Fruit fly (Drosophila melanogaster) whole organism, wandering third instar larva: ENCODE results near the gene CG14985.
A peak's percentile ranks its signal among the peaks of the same experiment; 100 is the strongest.

Experiments
- Abd-B ChIP-seq: fragments of >200 bp; optimal IDR thresholded peaks from 2 replicates; lab custom pipeline; 2017; ENCODE audit warnings: missing biosample characterization, missing genetic modification characterization
- CG32264 ChIP-seq: fragments of 200-800 bp; sonication (Bioruptor generic); optimal IDR thresholded peaks from 2 replicates; lab custom pipeline; 2016; ENCODE audit warnings: missing biosample characterization, missing genetic modification characterization
- CG9705 ChIP-seq: fragments of 200-800 bp; sonication (Bioruptor generic); optimal IDR thresholded peaks from 2 replicates; lab custom pipeline; 2018; ENCODE audit warnings: missing biosample characterization, mild to moderate bottlenecking, missing genetic modification characterization
- CrebA ChIP-seq: fragments of 200-800 bp; sonication (Bioruptor generic); optimal IDR thresholded peaks from 2 replicates; lab custom pipeline; 2016; ENCODE audit warnings: missing biosample characterization, mild to moderate bottlenecking, missing genetic modification characterization, borderline replicate concordance
- Dfd ChIP-seq: fragments of >200 bp; optimal IDR thresholded peaks from 2 replicates; lab custom pipeline; 2017; ENCODE audit warnings: missing biosample characterization, missing genetic modification characterization
- Dif ChIP-seq: fragments of 200-275, 200-300 bp; sonication (Bioruptor generic); optimal IDR thresholded peaks from 2 replicates; lab custom pipeline; 2018; ENCODE audit warnings: missing biosample characterization, missing genetic modification characterization; ENCODE audit not compliant: partially characterized antibody
- GATAd ChIP-seq: sonication (Bioruptor generic); optimal IDR thresholded peaks from 2 replicates; lab custom pipeline; 2016; ENCODE audit warnings: missing biosample characterization, missing genetic modification characterization
- HLH106 ChIP-seq: fragments of 200-800 bp; optimal IDR thresholded peaks from 3 replicates; lab custom pipeline; 2019; ENCODE audit warnings: missing biosample characterization, mild to moderate bottlenecking, missing genetic modification characterization, moderate library complexity
- Hnf4 ChIP-seq: fragments of 200-800 bp; sonication (Bioruptor generic); optimal IDR thresholded peaks from 2 replicates; lab custom pipeline; 2016; ENCODE audit warnings: missing biosample characterization, mild to moderate bottlenecking, missing genetic modification characterization
- Hr78 ChIP-seq: fragments of >200 bp; optimal IDR thresholded peaks from 2 replicates; lab custom pipeline; 2017; ENCODE audit warnings: missing biosample characterization, missing genetic modification characterization
- Hr83 ChIP-seq: fragments of 200-300 bp; sonication (Bioruptor generic); optimal IDR thresholded peaks from 2 replicates; lab custom pipeline; 2016; ENCODE audit warnings: missing biosample characterization, mild to moderate bottlenecking, missing genetic modification characterization, moderate library complexity; ENCODE audit not compliant: poor library complexity, severe bottlenecking
- Jra ChIP-seq: sonication (Bioruptor generic); optimal IDR thresholded peaks from 2 replicates; lab custom pipeline; 2016; ENCODE audit warnings: missing biosample characterization, missing genetic modification characterization
- Mio ChIP-seq: sonication (Bioruptor generic); optimal IDR thresholded peaks from 2 replicates; lab custom pipeline; 2016; ENCODE audit warnings: missing biosample characterization, missing genetic modification characterization
- Myc ChIP-seq: fragments of >200 bp; optimal IDR thresholded peaks from 2 replicates; lab custom pipeline; 2017
- N ChIP-seq: fragments of >200 bp; optimal IDR thresholded peaks from 2 replicates; lab custom pipeline; 2018; ENCODE audit warnings: missing biosample characterization, missing external identifiers, missing genetic modification characterization
- OdsH ChIP-seq: fragments of 200-800 bp; sonication (Bioruptor generic); optimal IDR thresholded peaks from 2 replicates; lab custom pipeline; 2016; ENCODE audit warnings: missing biosample characterization, mild to moderate bottlenecking, missing genetic modification characterization
- Rel ChIP-seq, 2 experiments: fragments of 200-800 bp; sonication (Bioruptor generic) in 1 of 2; optimal IDR thresholded peaks; 2 replicates in 1 of 2; 3 replicates in 1 of 2; lab custom pipeline; 2016 to 2019; ENCODE audit warnings: mild to moderate bottlenecking in 2 of 2, missing biosample characterization in 2 of 2, missing genetic modification characterization in 2 of 2, moderate library complexity in 1 of 2
- Sp1 ChIP-seq: fragments of 200-800 bp; sonication (Bioruptor generic); optimal IDR thresholded peaks from 3 replicates; lab custom pipeline; 2019; ENCODE audit warnings: missing biosample characterization, mild to moderate bottlenecking, missing genetic modification characterization, moderate library complexity
- Vsx2 ChIP-seq: fragments of 200-300, 225-300 bp; sonication (Bioruptor generic); optimal IDR thresholded peaks from 2 replicates; lab custom pipeline; 2018; ENCODE audit warnings: missing biosample characterization, missing genetic modification characterization; ENCODE audit not compliant: partially characterized antibody
- br ChIP-seq: fragments of 200-800 bp; sonication (Bioruptor generic); optimal IDR thresholded peaks from 2 replicates; lab custom pipeline; 2016; ENCODE audit warnings: missing biosample characterization, missing genetic modification characterization
- brk ChIP-seq: fragments of 200-800 bp; sonication (Bioruptor generic); optimal IDR thresholded peaks from 2 replicates; lab custom pipeline; 2016; ENCODE audit warnings: missing biosample characterization, mild to moderate bottlenecking, missing genetic modification characterization
- dl ChIP-seq, 2 experiments: fragments of 175-275, 200-275 bp in 1 of 2; fragments of 200-275 bp in 1 of 2; sonication (Bioruptor generic); optimal IDR thresholded peaks; lab custom pipeline; 2018; ENCODE audit warnings: mild to moderate bottlenecking in 2 of 2, missing biosample characterization in 2 of 2, missing genetic modification characterization in 2 of 2, moderate library complexity in 2 of 2; ENCODE audit not compliant: partially characterized antibody in 2 of 2, insufficient read depth in 1 of 2
- dmrt93B ChIP-seq: fragments of 200-800 bp; sonication (Bioruptor generic); optimal IDR thresholded peaks from 2 replicates; lab custom pipeline; 2018; ENCODE audit warnings: missing biosample characterization, mild to moderate bottlenecking, missing genetic modification characterization
- dsf ChIP-seq: sonication (Bioruptor generic); optimal IDR thresholded peaks from 2 replicates; lab custom pipeline; 2016; ENCODE audit warnings: missing biosample characterization, missing genetic modification characterization, borderline replicate concordance
- ey ChIP-seq: fragments of 200-800 bp; sonication (Bioruptor generic); optimal IDR thresholded peaks from 2 replicates; lab custom pipeline; 2016; ENCODE audit warnings: missing biosample characterization, missing genetic modification characterization
- foxo ChIP-seq, 2 experiments: fragments of 200-800 bp; sonication (Bioruptor generic); optimal IDR thresholded peaks; 2 replicates in 1 of 2; 3 replicates in 1 of 2; lab custom pipeline; 2016 to 2017; ENCODE audit warnings: missing biosample characterization in 2 of 2, missing genetic modification characterization in 2 of 2
- fru ChIP-seq: fragments of 200-800 bp; sonication (Bioruptor generic); optimal IDR thresholded peaks from 3 replicates; lab custom pipeline; 2016; ENCODE audit warnings: missing biosample characterization, mild to moderate bottlenecking, missing genetic modification characterization
- h ChIP-seq: fragments of 200-800 bp; sonication (Bioruptor generic); optimal IDR thresholded peaks from 3 replicates; lab custom pipeline; 2016; ENCODE audit warnings: missing biosample characterization, mild to moderate bottlenecking, missing genetic modification characterization
- jim ChIP-seq: fragments of 175-275, 200-325 bp; sonication (Bioruptor generic); optimal IDR thresholded peaks from 2 replicates; lab custom pipeline; 2016; ENCODE audit warnings: missing biosample characterization, mild to moderate bottlenecking, missing genetic modification characterization
- lola ChIP-seq: fragments of >200 bp; optimal IDR thresholded peaks from 2 replicates; lab custom pipeline; 2017; ENCODE audit warnings: missing biosample characterization, missing genetic modification characterization
- pan ChIP-seq: fragments of >200 bp; optimal IDR thresholded peaks from 2 replicates; lab custom pipeline; 2017
- psq ChIP-seq: fragments of 200-800 bp; sonication (Bioruptor generic); optimal IDR thresholded peaks from 3 replicates; lab custom pipeline; 2017; ENCODE audit warnings: missing biosample characterization, mild to moderate bottlenecking, missing genetic modification characterization, moderate library complexity
- rgr ChIP-seq: fragments of 200-800 bp; sonication (Bioruptor generic); optimal IDR thresholded peaks from 3 replicates; lab custom pipeline; 2016; ENCODE audit warnings: missing biosample characterization, mild to moderate bottlenecking, missing genetic modification characterization
- sage ChIP-seq: fragments of 200-800 bp; sonication (Bioruptor generic); optimal IDR thresholded peaks from 2 replicates; lab custom pipeline; 2016; ENCODE audit warnings: missing biosample characterization, mild to moderate bottlenecking, missing genetic modification characterization
- sv ChIP-seq: fragments of 200-800 bp; sonication (Bioruptor generic); optimal IDR thresholded peaks from 3 replicates; lab custom pipeline; 2016; ENCODE audit warnings: missing biosample characterization, missing genetic modification characterization
- tai ChIP-seq: sonication (Bioruptor generic); optimal IDR thresholded peaks from 2 replicates; lab custom pipeline; 2016; ENCODE audit warnings: missing biosample characterization, missing genetic modification characterization
- usp ChIP-seq: fragments of >200 bp; optimal IDR thresholded peaks from 2 replicates; lab custom pipeline; 2017; ENCODE audit warnings: missing biosample characterization, missing genetic modification characterization
- woc ChIP-seq: sonication (Bioruptor generic); optimal IDR thresholded peaks from 2 replicates; lab custom pipeline; 2016; ENCODE audit warnings: missing biosample characterization, mild to moderate bottlenecking, missing genetic modification characterization

Gene CG14985

DNA sequence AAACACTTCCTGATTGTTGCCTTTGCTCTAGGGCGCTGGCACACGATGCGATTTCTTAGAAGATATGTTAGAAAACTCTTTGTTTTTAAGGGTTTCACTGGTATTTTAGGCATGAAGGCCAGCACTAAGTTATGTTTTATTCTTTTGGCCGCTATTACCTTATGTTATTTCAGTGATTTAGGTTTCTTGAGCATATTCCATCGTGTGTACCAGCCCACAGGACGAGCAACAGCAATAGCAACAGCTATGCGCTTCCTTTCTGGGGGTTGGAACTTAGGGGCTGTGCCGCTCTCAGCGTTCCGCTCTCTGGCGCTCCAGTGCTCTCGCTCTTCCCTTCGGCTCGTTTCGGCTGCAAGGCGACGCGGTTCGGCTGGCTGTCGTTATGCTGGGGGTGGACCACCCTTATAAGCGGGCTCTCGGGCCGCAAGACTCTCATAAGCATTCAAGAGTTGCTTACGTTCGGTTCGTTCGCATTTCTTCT lies 19.8 kb upstream of the CG14985 start, which contains the start of gene scrt:
Gene scrt, plus strand, starts transcription at position 431 of the 481 bp plus-strand sequence.
- TF ChIP-seq Hnf4 (GFP tag; lab: Kevin White, UChicago) (no peak), Jra (GFP tag; lab: Kevin White, UChicago) (no peak), dmrt93B (no peak), Vsx2 (GFP tag; lab: Kevin White, UChicago) (peak; percentile 66), Myc (lab: Kevin White, UChicago) (no peak), h (peak; percentile 4), Dif (GFP tag; lab: Kevin White, UChicago) (peak; percentile 62), pan (lab: Kevin White, UChicago) (no peak), jim (GFP tag; lab: Kevin White, UChicago) (no peak), CrebA (no peak), dl (GFP tag; optimal IDR thresholded peaks at IDR 0.05; lab: Kevin White, UChicago; ENCODE audit: insufficient read depth in 1 of 2, partially characterized antibody in 2 of 2) (peak in 1 of 2 experiments; percentile 33), lola (no peak), HLH106 (tag; lab: Kevin White, UChicago) (peak; percentile 15), OdsH (GFP tag; lab: Kevin White, UChicago) (no peak), CG9705 (GFP tag; lab: Kevin White, UChicago) (no peak), br (no peak), tai (GFP tag; lab: Kevin White, UChicago) (no peak), woc (GFP tag; lab: Kevin White, UChicago) (peak; percentile 34), foxo (GFP tag; optimal IDR thresholded peaks at IDR 0.05; lab: Kevin White, UChicago) (peak in 1 of 2 experiments; percentile 25), Dfd (no peak), Mio (GFP tag; lab: Kevin White, UChicago) (no peak), usp (GFP tag; lab: Kevin White, UChicago) (no peak), Hr83 (no peak), dsf (no peak), psq (GFP tag; lab: Kevin White, UChicago) (no peak), GATAd (no peak), Hr78 (GFP tag; lab: Kevin White, UChicago) (no peak), brk (GFP tag; lab: Kevin White, UChicago) (no peak), Rel (GFP tag; optimal IDR thresholded peaks at IDR 0.05; lab: Kevin White, UChicago) (no peak), Rel (tag; optimal IDR thresholded peaks at IDR 0.05; lab: Kevin White, UChicago) (no peak), sage (no peak), rgr (GFP tag; lab: Kevin White, UChicago) (no peak), CG32264 (GFP tag; lab: Kevin White, UChicago) (no peak), Sp1 (GFP tag; lab: Kevin White, UChicago) (no peak), sv (GFP tag; lab: Kevin White, UChicago) (peak; percentile 53), N (GFP tag; lab: Kevin White, UChicago) (no peak), Abd-B (GFP tag; lab: Kevin White, UChicago) (no peak), fru (GFP tag; lab: Kevin White, UChicago) (no peak), ey (GFP tag; lab: Kevin White, UChicago) (no peak)

DNA sequence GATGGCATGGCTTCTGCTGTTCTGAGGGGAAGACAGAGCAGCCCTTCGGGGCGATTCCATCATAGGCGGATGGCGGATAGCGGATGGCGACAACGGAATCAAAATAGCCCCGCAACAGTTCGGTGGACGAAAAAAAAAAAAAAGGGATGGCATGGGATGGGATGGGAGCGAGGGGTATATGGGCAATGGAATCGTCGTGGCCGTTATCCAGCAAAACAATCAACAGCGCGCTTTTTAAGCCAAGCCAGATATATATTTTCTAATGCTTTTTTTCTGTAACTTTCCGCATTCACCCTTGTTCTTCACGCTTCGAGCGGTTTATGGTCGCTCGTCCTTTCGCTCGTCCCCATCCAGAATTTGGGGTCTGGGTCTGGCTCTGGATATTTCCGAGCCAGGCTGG lies 7.7 kb upstream of the CG14985 start:
- no peak for TF ChIP-seq jim (GFP tag; lab: Kevin White, UChicago)
- no peak for TF ChIP-seq GATAd
- TF ChIP-seq ey (GFP tag; lab: Kevin White, UChicago) = no peak
- no peak for TF ChIP-seq dmrt93B
- TF ChIP-seq N (GFP tag; lab: Kevin White, UChicago) = no peak
- no peak for TF ChIP-seq Dfd
- TF ChIP-seq dl (GFP tag; optimal IDR thresholded peaks at IDR 0.05; lab: Kevin White, UChicago; ENCODE audit: insufficient read depth in 1 of 2, partially characterized antibody in 2 of 2) = no peak
- no peak for TF ChIP-seq sv (GFP tag; lab: Kevin White, UChicago)
- TF ChIP-seq Mio (GFP tag; lab: Kevin White, UChicago) = no peak

DNA sequence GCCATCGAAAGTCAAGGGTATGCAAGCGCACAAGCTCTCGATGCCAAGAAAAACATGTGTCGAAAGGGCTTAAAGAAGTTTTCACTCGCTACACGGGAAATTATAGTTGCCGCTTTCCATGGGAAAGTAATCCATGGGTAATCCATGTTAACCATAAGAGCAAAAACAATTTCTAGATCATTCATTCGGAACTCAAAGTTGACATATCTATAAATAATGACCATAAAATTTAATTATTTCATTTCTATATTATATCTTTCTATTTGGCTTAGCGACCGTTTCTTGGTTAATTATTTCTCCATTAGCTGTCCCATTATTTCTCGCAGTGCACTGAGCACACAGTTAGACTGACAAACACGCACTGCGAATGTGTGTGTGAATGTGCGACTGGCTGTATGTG lies 2.6 kb upstream of the CG14985 start:
- TF ChIP-seq brk (GFP tag; lab: Kevin White, UChicago) (no peak), h (no peak), br (no peak), woc (GFP tag; lab: Kevin White, UChicago) (no peak), sv (GFP tag; lab: Kevin White, UChicago) (no peak), Hr83 (no peak), usp (GFP tag; lab: Kevin White, UChicago) (no peak), CG9705 (GFP tag; lab: Kevin White, UChicago) (no peak), Sp1 (GFP tag; lab: Kevin White, UChicago) (no peak), Rel (GFP tag; optimal IDR thresholded peaks at IDR 0.05; lab: Kevin White, UChicago) (no peak), Rel (tag; optimal IDR thresholded peaks at IDR 0.05; lab: Kevin White, UChicago) (no peak), Myc (lab: Kevin White, UChicago) (no peak), jim (GFP tag; lab: Kevin White, UChicago) (no peak), Vsx2 (GFP tag; lab: Kevin White, UChicago) (no peak), tai (GFP tag; lab: Kevin White, UChicago) (no peak)
